Fruit fly (Drosophila melanogaster) whole organism, wandering third instar larva: ENCODE data around the gene Polr3A.

Source experiments
- CG32264 ChIP-seq: fragments of 200-800 bp; sonication (Bioruptor generic); optimal IDR thresholded peaks from 2 replicates; lab custom pipeline; 2016; ENCODE audit warnings: missing biosample characterization, missing genetic modification characterization
- Dfd ChIP-seq: fragments of >200 bp; optimal IDR thresholded peaks from 2 replicates; lab custom pipeline; 2017; ENCODE audit warnings: missing biosample characterization, missing genetic modification characterization
- Dif ChIP-seq: fragments of 200-275, 200-300 bp; sonication (Bioruptor generic); optimal IDR thresholded peaks from 2 replicates; lab custom pipeline; 2018; ENCODE audit warnings: missing biosample characterization, missing genetic modification characterization; ENCODE audit not compliant: partially characterized antibody
- Mio ChIP-seq: sonication (Bioruptor generic); optimal IDR thresholded peaks from 2 replicates; lab custom pipeline; 2016; ENCODE audit warnings: missing biosample characterization, missing genetic modification characterization
- OdsH ChIP-seq: fragments of 200-800 bp; sonication (Bioruptor generic); optimal IDR thresholded peaks from 2 replicates; lab custom pipeline; 2016; ENCODE audit warnings: missing biosample characterization, mild to moderate bottlenecking, missing genetic modification characterization
- Rel ChIP-seq, 2 experiments: fragments of 200-800 bp; sonication (Bioruptor generic) in 1 of 2; optimal IDR thresholded peaks; 2 replicates in 1 of 2; 3 replicates in 1 of 2; lab custom pipeline; 2016 to 2019; ENCODE audit warnings: mild to moderate bottlenecking in 2 of 2, missing biosample characterization in 2 of 2, missing genetic modification characterization in 2 of 2, moderate library complexity in 1 of 2
- br ChIP-seq: fragments of 200-800 bp; sonication (Bioruptor generic); optimal IDR thresholded peaks from 2 replicates; lab custom pipeline; 2016; ENCODE audit warnings: missing biosample characterization, missing genetic modification characterization
- brk ChIP-seq: fragments of 200-800 bp; sonication (Bioruptor generic); optimal IDR thresholded peaks from 2 replicates; lab custom pipeline; 2016; ENCODE audit warnings: missing biosample characterization, mild to moderate bottlenecking, missing genetic modification characterization
- foxo ChIP-seq, 2 experiments: fragments of 200-800 bp; sonication (Bioruptor generic); optimal IDR thresholded peaks; 2 replicates in 1 of 2; 3 replicates in 1 of 2; lab custom pipeline; 2016 to 2017; ENCODE audit warnings: missing biosample characterization in 2 of 2, missing genetic modification characterization in 2 of 2
- fru ChIP-seq: fragments of 200-800 bp; sonication (Bioruptor generic); optimal IDR thresholded peaks from 3 replicates; lab custom pipeline; 2016; ENCODE audit warnings: missing biosample characterization, mild to moderate bottlenecking, missing genetic modification characterization
- h ChIP-seq: fragments of 200-800 bp; sonication (Bioruptor generic); optimal IDR thresholded peaks from 3 replicates; lab custom pipeline; 2016; ENCODE audit warnings: missing biosample characterization, mild to moderate bottlenecking, missing genetic modification characterization
- psq ChIP-seq: fragments of 200-800 bp; sonication (Bioruptor generic); optimal IDR thresholded peaks from 3 replicates; lab custom pipeline; 2017; ENCODE audit warnings: missing biosample characterization, mild to moderate bottlenecking, missing genetic modification characterization, moderate library complexity
- sage ChIP-seq: fragments of 200-800 bp; sonication (Bioruptor generic); optimal IDR thresholded peaks from 2 replicates; lab custom pipeline; 2016; ENCODE audit warnings: missing biosample characterization, mild to moderate bottlenecking, missing genetic modification characterization

- no peak for TF ChIP-seq fru (GFP tag; lab: Kevin White, UChicago)
- TF ChIP-seq foxo (GFP tag; optimal IDR thresholded peaks at IDR 0.05; lab: Kevin White, UChicago), result no peak
- TF ChIP-seq Dfd (GFP tag; lab: Kevin White, UChicago), result no peak
- no peak for TF ChIP-seq h (GFP tag; lab: Kevin White, UChicago)
- no peak for TF ChIP-seq brk
- TF ChIP-seq psq, result no peak
- no peak for TF ChIP-seq Dif (GFP tag; lab: Kevin White, UChicago)
- TF ChIP-seq br (GFP tag; lab: Kevin White, UChicago), result no peak
- no peak for TF ChIP-seq Mio
- TF ChIP-seq OdsH (GFP tag; lab: Kevin White, UChicago), result no peak
- TF ChIP-seq CG32264 (GFP tag; lab: Kevin White, UChicago), result no peak
- no peak for TF ChIP-seq sage (GFP tag; lab: Kevin White, UChicago)
- no peak for TF ChIP-seq Rel (GFP tag; optimal IDR thresholded peaks at IDR 0.05; lab: Kevin White, UChicago)
- TF ChIP-seq Rel (tag; optimal IDR thresholded peaks at IDR 0.05; lab: Kevin White, UChicago), result no peak
Measured at dm6 chrX:15762723-15763122, at the start of gene Polr3A.
